Fruit fly (Drosophila melanogaster) whole organism, adult: ENCODE data around the gene Neto.

Experiments
- CG11617 ChIP-seq: fragments of 200-800 bp; sonication (Bioruptor generic); optimal IDR thresholded peaks from 2 replicates; lab custom pipeline; 2017; ENCODE audit warnings: mild to moderate bottlenecking, missing biosample characterization, missing genetic modification reagents, missing genetic modification characterization
- CG12768 ChIP-seq: fragments of 200-800 bp; sonication (Bioruptor generic); optimal IDR thresholded peaks from 2 replicates; lab custom pipeline; 2017; ENCODE audit warnings: missing biosample characterization, missing genetic modification characterization, mild to moderate bottlenecking, moderate library complexity, missing genetic modification reagents
- CG14711 ChIP-seq: fragments of 200-800 bp; sonication (Bioruptor generic); optimal IDR thresholded peaks from 2 replicates; lab custom pipeline; 2018; ENCODE audit warnings: missing biosample characterization, mild to moderate bottlenecking, missing genetic modification characterization, moderate library complexity
- CG1620 ChIP-seq: fragments of 200-800 bp; sonication (Bioruptor generic); optimal IDR thresholded peaks from 2 replicates; lab custom pipeline; 2016; ENCODE audit warnings: missing biosample characterization, missing genetic modification characterization
- CG33017 ChIP-seq: fragments of 200-800 bp; sonication (Bioruptor generic); optimal IDR thresholded peaks from 2 replicates; lab custom pipeline; 2018; ENCODE audit warnings: missing biosample characterization, mild to moderate bottlenecking, missing genetic modification characterization, moderate library complexity
- CG5204 ChIP-seq: fragments of 200-800 bp; sonication (Bioruptor generic); optimal IDR thresholded peaks from 2 replicates; lab custom pipeline; 2016; ENCODE audit warnings: missing biosample characterization, missing genetic modification characterization
- CG7045 ChIP-seq: fragments of 200-800 bp; sonication (Bioruptor generic); optimal IDR thresholded peaks from 2 replicates; lab custom pipeline; 2017; ENCODE audit warnings: missing biosample characterization, mild to moderate bottlenecking, missing genetic modification characterization
- CG7101 ChIP-seq: fragments of 200-800 bp; sonication (Bioruptor generic); optimal IDR thresholded peaks from 2 replicates; lab custom pipeline; 2018; ENCODE audit warnings: missing biosample characterization, mild to moderate bottlenecking, missing genetic modification characterization, moderate library complexity
- Clk ChIP-seq: fragments of 200-800 bp; sonication (Bioruptor generic); optimal IDR thresholded peaks from 2 replicates; lab custom pipeline; 2017; ENCODE audit warnings: missing biosample characterization, missing genetic modification characterization
- Crg-1 ChIP-seq: fragments of 200-800 bp; sonication (Bioruptor generic); optimal IDR thresholded peaks from 2 replicates; lab custom pipeline; 2016; ENCODE audit warnings: missing biosample characterization, missing genetic modification characterization
- Hr96 ChIP-seq: fragments of 200-800 bp; sonication (Bioruptor generic); optimal IDR thresholded peaks from 2 replicates; lab custom pipeline; 2016; ENCODE audit warnings: missing biosample characterization, missing genetic modification characterization
- Mnt ChIP-seq: fragments of 200-800 bp; sonication (Bioruptor generic); optimal IDR thresholded peaks from 2 replicates; lab custom pipeline; 2016; ENCODE audit warnings: missing biosample characterization, mild to moderate bottlenecking, missing genetic modification characterization
- bab1 ChIP-seq: fragments of 200-800 bp; sonication (Bioruptor generic); optimal IDR thresholded peaks from 3 replicates; lab custom pipeline; 2019; ENCODE audit warnings: missing biosample characterization, mild to moderate bottlenecking, missing genetic modification characterization, moderate library complexity
- cic ChIP-seq: fragments of 200-800 bp; sonication (Bioruptor generic); optimal IDR thresholded peaks from 2 replicates; lab custom pipeline; 2017; ENCODE audit warnings: missing biosample characterization, mild to moderate bottlenecking, missing genetic modification characterization, moderate library complexity
- cnc ChIP-seq, 2 experiments: fragments of >200 bp; optimal IDR thresholded peaks; 2 replicates each; lab custom pipeline; 2017
- kay ChIP-seq: fragments of 200-800 bp; sonication (Bioruptor generic); peaks from one replicate; lab custom pipeline; 2016; ENCODE audit warnings: missing biosample characterization, missing genetic modification characterization, borderline replicate concordance
- ovo ChIP-seq: fragments of 200-800 bp; sonication (Bioruptor generic); optimal IDR thresholded peaks from 2 replicates; lab custom pipeline; 2016; ENCODE audit warnings: missing biosample characterization, missing genetic modification characterization
- pad ChIP-seq: fragments of 200-800 bp; sonication (Bioruptor generic); optimal IDR thresholded peaks from 3 replicates; lab custom pipeline; 2017; ENCODE audit warnings: missing biosample characterization, missing genetic modification characterization, mild to moderate bottlenecking, moderate library complexity, missing genetic modification reagents
- tj ChIP-seq: fragments of 200-800 bp; sonication (Bioruptor generic); optimal IDR thresholded peaks from 3 replicates; lab custom pipeline; 2017; ENCODE audit warnings: missing biosample characterization, mild to moderate bottlenecking, missing genetic modification characterization, moderate library complexity
- toe ChIP-seq: fragments of 200-800 bp; sonication (Bioruptor generic); optimal IDR thresholded peaks from 2 replicates; lab custom pipeline; 2016; ENCODE audit warnings: missing biosample characterization, missing genetic modification characterization

Gene Neto

dm6 chrX:13540920-13541605, 95.4 kb downstream of the Neto start:
- TF ChIP-seq Hr96 (no peak), CG7101 (tag; lab: Kevin White, UChicago) (no peak), tj (GFP tag; lab: Kevin White, UChicago) (no peak), Mnt (GFP tag; lab: Kevin White, UChicago) (no peak), kay (GFP tag; lab: Kevin White, UChicago) (no peak), bab1 (GFP tag; lab: Kevin White, UChicago) (no peak), pad (no peak), CG14711 (tag; lab: Kevin White, UChicago) (no peak), CG12768 (GFP tag; lab: Kevin White, UChicago) (no peak), CG7045 (GFP tag; lab: Kevin White, UChicago) (no peak), ovo (GFP tag; lab: Kevin White, UChicago) (no peak), CG1620 (GFP tag; lab: Kevin White, UChicago) (no peak), toe (no peak), Crg-1 (GFP tag; lab: Kevin White, UChicago) (no peak), CG11617 (GFP tag; lab: Kevin White, UChicago) (no peak), cic (GFP tag; lab: Kevin White, UChicago) (no peak), CG33017 (tag; lab: Kevin White, UChicago) (no peak), Clk (GFP tag; lab: Kevin White, UChicago) (no peak)

- TF ChIP-seq CG7101 (tag; lab: Kevin White, UChicago) = no peak
- TF ChIP-seq Clk (GFP tag; lab: Kevin White, UChicago) = no peak
- TF ChIP-seq CG14711 (tag; lab: Kevin White, UChicago) = no peak
- no peak for TF ChIP-seq cic (GFP tag; lab: Kevin White, UChicago)
These were observed 96.4 kb downstream of the Neto start for dm6 chrX:13542084-13542483.

DNA sequence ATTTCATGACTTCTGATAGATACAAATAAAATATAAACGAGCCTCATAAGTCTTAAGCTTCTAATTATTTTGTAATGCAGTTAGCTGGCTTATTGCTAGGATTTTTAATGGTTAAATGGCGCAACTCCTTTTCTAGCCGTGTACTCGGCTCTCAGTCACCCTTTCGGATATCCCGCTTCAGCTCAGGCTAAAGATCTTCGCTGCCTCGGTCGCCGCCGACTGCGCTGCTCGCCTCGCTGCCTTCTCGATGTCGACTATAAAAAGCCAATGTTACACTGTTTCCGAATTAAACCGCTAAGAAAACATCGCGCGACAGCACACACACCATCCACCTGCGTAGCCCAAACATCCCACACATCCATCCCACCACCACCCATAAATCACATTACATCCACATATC, 97.6 kb downstream of the Neto start, which contains the start of gene Cpr12A:
Gene Cpr12A, plus strand, starts transcription at position 301 of the 400 bp plus-strand sequence.
- no peak for TF ChIP-seq Clk (GFP tag; lab: Kevin White, UChicago)
- no peak for TF ChIP-seq Hr96
- TF ChIP-seq CG7101 (tag; lab: Kevin White, UChicago) = no peak
- no peak for TF ChIP-seq ovo (GFP tag; lab: Kevin White, UChicago)

DNA sequence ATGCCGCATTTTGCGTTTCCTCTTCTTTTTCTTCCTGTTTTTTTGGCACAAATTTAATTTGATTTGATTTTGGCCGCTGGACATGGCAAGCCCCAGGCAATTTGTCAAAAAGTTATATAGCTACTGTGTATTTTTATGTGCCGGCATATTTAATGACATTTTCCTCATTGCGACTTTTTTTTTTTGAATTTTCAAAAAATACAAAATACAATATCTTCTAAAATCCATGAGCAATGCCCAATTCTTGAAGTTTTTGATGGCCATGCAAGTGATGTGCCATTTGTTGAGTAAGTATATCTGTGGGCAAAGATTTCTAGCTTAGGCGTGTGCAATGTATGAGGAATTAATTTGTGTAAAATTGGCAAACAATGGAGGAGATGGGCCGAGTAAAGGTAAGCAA, 110.0 kb downstream of the Neto start, which contains the start of gene CG11816:
Gene CG11816, minus strand, starts transcription at position 101 of the 400 bp plus-strand sequence.
- TF ChIP-seq Crg-1 (GFP tag; lab: Kevin White, UChicago) (no peak), CG33017 (tag; lab: Kevin White, UChicago) (no peak), Mnt (GFP tag; lab: Kevin White, UChicago) (no peak), CG11617 (GFP tag; lab: Kevin White, UChicago) (no peak), CG7101 (tag; lab: Kevin White, UChicago) (no peak), toe (no peak), CG1620 (GFP tag; lab: Kevin White, UChicago) (no peak), Hr96 (no peak), cnc (optimal IDR thresholded peaks at IDR 0.05; lab: Kevin White, UChicago) (no peak), Clk (GFP tag; lab: Kevin White, UChicago) (no peak), CG14711 (tag; lab: Kevin White, UChicago) (no peak), CG5204 (GFP tag; lab: Kevin White, UChicago) (no peak), bab1 (GFP tag; lab: Kevin White, UChicago) (no peak), tj (GFP tag; lab: Kevin White, UChicago) (no peak), CG7045 (GFP tag; lab: Kevin White, UChicago) (no peak), cic (GFP tag; lab: Kevin White, UChicago) (no peak), kay (GFP tag; lab: Kevin White, UChicago) (no peak), pad (no peak), CG12768 (GFP tag; lab: Kevin White, UChicago) (no peak)

DNA sequence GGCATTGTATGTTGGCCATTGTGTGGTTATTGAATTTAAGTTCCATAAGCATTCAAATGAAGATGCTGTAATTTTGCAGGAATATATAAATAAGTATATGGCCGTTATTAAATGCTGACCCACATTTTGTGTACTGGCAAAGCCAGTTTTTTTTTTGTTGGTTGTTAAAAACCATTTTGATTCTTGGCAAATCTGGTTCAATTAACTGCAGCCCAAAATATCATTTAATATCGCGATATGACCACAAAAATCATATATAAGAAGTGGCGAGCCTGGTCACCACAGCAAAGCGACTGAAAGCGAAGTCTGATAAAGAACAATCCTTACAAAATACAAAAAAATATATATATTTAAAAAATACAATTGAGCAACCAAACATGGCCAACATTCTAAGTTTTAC, 110.5 kb downstream of the Neto start, which contains the start of gene CG32631:
Gene CG32631, plus strand, starts transcription at position 301 of the 400 bp plus-strand sequence.
- TF ChIP-seq CG12768 (GFP tag; lab: Kevin White, UChicago) (no peak), CG14711 (tag; lab: Kevin White, UChicago) (no peak), CG7101 (tag; lab: Kevin White, UChicago) (no peak), cnc (optimal IDR thresholded peaks at IDR 0.05; lab: Kevin White, UChicago) (no peak), CG1620 (GFP tag; lab: Kevin White, UChicago) (no peak), CG11617 (GFP tag; lab: Kevin White, UChicago) (no peak), bab1 (GFP tag; lab: Kevin White, UChicago) (no peak), kay (GFP tag; lab: Kevin White, UChicago) (no peak), Mnt (GFP tag; lab: Kevin White, UChicago) (no peak), toe (no peak), tj (GFP tag; lab: Kevin White, UChicago) (no peak), ovo (GFP tag; lab: Kevin White, UChicago) (no peak)

dm6 chrX:13561371-13561770, 115.7 kb downstream of the Neto start, which contains the start of gene CG32633:
TSS of gene CG32633 (plus strand) at chrX:13561671.
- no peak for TF ChIP-seq CG7101 (tag; lab: Kevin White, UChicago)
- TF ChIP-seq cnc (optimal IDR thresholded peaks at IDR 0.05; lab: Kevin White, UChicago) = no peak
- TF ChIP-seq CG33017 (tag; lab: Kevin White, UChicago) = no peak
- TF ChIP-seq cic (GFP tag; lab: Kevin White, UChicago) = no peak
- TF ChIP-seq tj (GFP tag; lab: Kevin White, UChicago) = no peak
- no peak for TF ChIP-seq CG14711 (tag; lab: Kevin White, UChicago)
- no peak for TF ChIP-seq Hr96
- no peak for TF ChIP-seq ovo (GFP tag; lab: Kevin White, UChicago)
- TF ChIP-seq bab1 (GFP tag; lab: Kevin White, UChicago) = no peak
- TF ChIP-seq pad = no peak
- no peak for TF ChIP-seq toe
- no peak for TF ChIP-seq CG1620 (GFP tag; lab: Kevin White, UChicago)
- TF ChIP-seq CG12768 (GFP tag; lab: Kevin White, UChicago) = no peak
- TF ChIP-seq CG7045 (GFP tag; lab: Kevin White, UChicago) = no peak
- TF ChIP-seq CG11617 (GFP tag; lab: Kevin White, UChicago) = no peak
